Worm (Caenorhabditis elegans): Measurements from ENCODE around the gene C42D4.18.

ce11 chrIV:7195734-7196133 lies 29.2 kb downstream of the C42D4.18 start, which contains the start of gene best-16:
- TF ChIP-seq nhr-77 (tag; optimal IDR thresholded peaks at IDR 0.05) (no peak), dsc-1 (tag; optimal IDR thresholded peaks at IDR 0.05) (no peak), nhr-237 (tag; optimal IDR thresholded peaks at IDR 0.05) (no peak), ceh-90 (tag; optimal IDR thresholded peaks at IDR 0.05) (no peak), fos-1 (tag; optimal IDR thresholded peaks at IDR 0.05) (no peak), skn-1 (tag; optimal IDR thresholded peaks at IDR 0.05) (no peak), mep-1 (tag; optimal IDR thresholded peaks at IDR 0.05) (no peak), blmp-1 (tag; optimal IDR thresholded peaks at IDR 0.05) (no peak), ces-1 (GFP tag; optimal IDR thresholded peaks at IDR 0.05) (no peak), lin-13 (GFP tag; optimal IDR thresholded peaks at IDR 0.05) (no peak), nhr-11 (tag; optimal IDR thresholded peaks at IDR 0.05) (no peak), sox-4 (tag; optimal IDR thresholded peaks at IDR 0.05) (no peak)

Data from whole organism, L1 larva.